Worm (Caenorhabditis elegans) whole organism, L4 larva: ENCODE data around the gene C54C6.11.

Experiments
- D1046.2 ChIP-seq: fragments of 200-800 bp; sonication (Bioruptor generic); IDR thresholded peaks from 2 replicates; pipeline ENCODE4 v1.3.6; 2022; ENCODE audit warnings: missing genetic modification characterization, missing compliant biosample characterization
- F26F4.8 ChIP-seq: fragments of 200-800 bp; sonication (Bioruptor generic); conservative IDR thresholded peaks from 2 replicates; pipeline ENCODE4 v1.3.6; 2022; ENCODE audit warnings: missing genetic modification characterization, missing compliant biosample characterization
- F37D6.2 ChIP-seq: sonication (generic microtip); optimal IDR thresholded peaks from 2 replicates; lab custom pipeline; 2016; ENCODE audit warnings: mild to moderate bottlenecking, missing genetic modification characterization, missing compliant biosample characterization
- T26A8.4 ChIP-seq: fragments of 200-800 bp; sonication (Bioruptor generic); IDR thresholded peaks from 2 replicates; pipeline ENCODE4 v1.3.6; 2022; ENCODE audit warnings: missing genetic modification characterization, missing compliant biosample characterization
- Y5F2A.4 ChIP-seq: fragments of 200-800 bp; sonication (Bioruptor generic); optimal IDR thresholded peaks from 2 replicates; lab custom pipeline; 2018; ENCODE audit warnings: mild to moderate bottlenecking, missing genetic modification characterization, missing compliant biosample characterization
- ceh-20 ChIP-seq: fragments of 200-800 bp; sonication (Bioruptor generic); IDR thresholded peaks from 2 replicates; pipeline ENCODE4 v1.3.6; 2022; ENCODE audit warnings: missing genetic modification reagents, missing genetic modification characterization, missing compliant biosample characterization
- ceh-28 ChIP-seq: fragments of 150-350 bp; optimal IDR thresholded peaks from 2 replicates; lab custom pipeline; 2014; ENCODE audit warnings: missing biosample characterization, missing genetic modification reagents, missing genetic modification characterization
- ceh-32 ChIP-seq: sonication (generic microtip); optimal IDR thresholded peaks from 2 replicates; lab custom pipeline; 2016; ENCODE audit warnings: mild to moderate bottlenecking, missing genetic modification characterization, missing compliant biosample characterization; ENCODE audit not compliant: poor library complexity
- ceh-44 ChIP-seq: fragments of 200-800 bp; sonication (Bioruptor generic); IDR thresholded peaks from 2 replicates; pipeline ENCODE4 v1.3.6; 2022; ENCODE audit warnings: missing genetic modification reagents, missing genetic modification characterization, missing compliant biosample characterization
- ctbp-1 ChIP-seq: fragments of 200-800 bp; sonication (Bioruptor generic); IDR thresholded peaks from 2 replicates; pipeline ENCODE4 v1.3.6; 2022; ENCODE audit warnings: missing genetic modification reagents, missing genetic modification characterization, missing compliant biosample characterization
- daf-16 ChIP-seq, 3 experiments: sonication (generic microtip); optimal IDR thresholded peaks; 2 replicates each; lab custom pipeline; 2016 to 2017; ENCODE audit warnings: missing genetic modification characterization in 3 of 3, missing genetic modification reagents in 3 of 3, mild to moderate bottlenecking in 2 of 3, missing compliant biosample characterization in 2 of 3, missing biosample characterization in 1 of 3, moderate library complexity in 1 of 3
- daf-8 ChIP-seq: fragments of 200-800 bp; sonication (Bioruptor generic); IDR thresholded peaks from 2 replicates; pipeline ENCODE4 v1.3.6; 2022; ENCODE audit warnings: missing genetic modification characterization, missing compliant biosample characterization
- dmd-6 ChIP-seq: fragments of 200-800 bp; sonication (Bioruptor generic); IDR thresholded peaks from 2 replicates; pipeline ENCODE4 v1.3.6; 2022; ENCODE audit warnings: missing genetic modification reagents, missing genetic modification characterization, missing compliant biosample characterization
- duxl-1 ChIP-seq: sonication (generic microtip); optimal IDR thresholded peaks from 2 replicates; lab custom pipeline; 2016; ENCODE audit warnings: mild to moderate bottlenecking, missing genetic modification characterization, moderate library complexity, missing compliant biosample characterization; ENCODE audit not compliant: poor library complexity
- dve-1 ChIP-seq: sonication (generic microtip); optimal IDR thresholded peaks from 2 replicates; lab custom pipeline; 2017; ENCODE audit warnings: antibody characterized with exemption, mild to moderate bottlenecking, missing genetic modification characterization, missing compliant biosample characterization; ENCODE audit not compliant: insufficient read depth
- hif-1 ChIP-seq, 2 experiments: sonication (generic microtip); optimal IDR thresholded peaks; 2 replicates each; lab custom pipeline; 2016 to 2017; ENCODE audit warnings: missing compliant biosample characterization in 2 of 2, missing genetic modification characterization in 2 of 2, missing genetic modification reagents in 2 of 2, missing genotype in 2 of 2, mild to moderate bottlenecking in 1 of 2
- hmg-1.1 ChIP-seq: fragments of 200-800 bp; sonication (Bioruptor generic); IDR thresholded peaks from 2 replicates; pipeline ENCODE4 v1.3.6; 2022; ENCODE audit warnings: missing genetic modification reagents, missing genetic modification characterization, missing compliant biosample characterization
- lin-1 ChIP-seq: fragments of 200-800 bp; sonication (Bioruptor generic); IDR thresholded peaks from 2 replicates; pipeline ENCODE4 v1.3.6; 2022; ENCODE audit warnings: missing genetic modification reagents, missing genetic modification characterization, missing compliant biosample characterization
- lin-15B ChIP-seq: fragments of 150-350 bp; sonication (generic microtip); optimal IDR thresholded peaks from 3 replicates; lab custom pipeline; 2014; ENCODE audit warnings: missing biosample characterization, missing genetic modification characterization
- lin-29 ChIP-seq: fragments of 200-800 bp; sonication (Bioruptor generic); IDR thresholded peaks from 2 replicates; pipeline ENCODE4 v1.3.6; 2022; ENCODE audit warnings: missing genetic modification reagents, missing genetic modification characterization, missing compliant biosample characterization
- lir-3 ChIP-seq: sonication (generic microtip); optimal IDR thresholded peaks from 2 replicates; lab custom pipeline; 2016; ENCODE audit warnings: mild to moderate bottlenecking, missing genetic modification characterization, missing compliant biosample characterization
- madf-5 ChIP-seq, 2 experiments: fragments of 200-800 bp; sonication (Bioruptor generic); IDR thresholded peaks; 2 replicates each; pipeline ENCODE4 v1.3.6; 2022; ENCODE audit warnings: missing compliant biosample characterization in 2 of 2, missing genetic modification characterization in 2 of 2
- madf-9 ChIP-seq: fragments of 200-800 bp; sonication (Bioruptor generic); conservative IDR thresholded peaks from 2 replicates; pipeline ENCODE4 v1.3.6; 2022; ENCODE audit warnings: missing genetic modification reagents, missing genetic modification characterization, missing compliant biosample characterization
- mdl-1 ChIP-seq, 2 experiments: fragments of 150-350 bp in 1 of 2; sonication (generic microtip) in 1 of 2; optimal IDR thresholded peaks; 2 replicates each; lab custom pipeline; 2014 to 2017; ENCODE audit warnings: missing biosample characterization in 2 of 2, missing genetic modification characterization in 2 of 2
- mdt-29 ChIP-seq: fragments of 200-800 bp; sonication (Bioruptor generic); IDR thresholded peaks from 2 replicates; pipeline ENCODE4 v1.3.6; 2022; ENCODE audit warnings: missing genetic modification reagents, missing genetic modification characterization, missing compliant biosample characterization
- mxl-2 ChIP-seq: fragments of 200-800 bp; sonication (Bioruptor generic); conservative IDR thresholded peaks from 2 replicates; pipeline ENCODE4 v1.3.6; 2022; ENCODE audit warnings: missing genetic modification reagents, missing genetic modification characterization, missing compliant biosample characterization
- mxl-3 ChIP-seq: fragments of 200-800 bp; sonication (Bioruptor generic); optimal IDR thresholded peaks from 2 replicates; lab custom pipeline; 2018; ENCODE audit warnings: mild to moderate bottlenecking, missing genetic modification characterization, missing compliant biosample characterization
- nhr-28 ChIP-seq: fragments of 150-350 bp; optimal IDR thresholded peaks from 2 replicates; lab custom pipeline; 2014; ENCODE audit warnings: missing biosample characterization, missing genetic modification characterization
- nhr-76 ChIP-seq: fragments of 150-350 bp; optimal IDR thresholded peaks from 2 replicates; lab custom pipeline; 2014; ENCODE audit warnings: missing biosample characterization, missing genetic modification characterization
- sdz-12 ChIP-seq: fragments of 200-800 bp; sonication (Bioruptor generic); optimal IDR thresholded peaks from 2 replicates; lab custom pipeline; 2018; ENCODE audit warnings: mild to moderate bottlenecking, missing genetic modification characterization, missing compliant biosample characterization
- set-16 ChIP-seq: fragments of 200-800 bp; sonication (Bioruptor generic); IDR thresholded peaks from 2 replicates; pipeline ENCODE4 v1.3.6; 2022; ENCODE audit warnings: missing genetic modification reagents, missing genetic modification characterization, missing compliant biosample characterization
- spr-3 ChIP-seq: fragments of 200-800 bp; sonication (Bioruptor generic); optimal IDR thresholded peaks from 2 replicates; lab custom pipeline; 2018; ENCODE audit warnings: mild to moderate bottlenecking, missing genetic modification characterization, missing compliant biosample characterization
- tra-1 ChIP-seq: fragments of 200-800 bp; sonication (Bioruptor generic); IDR thresholded peaks from 2 replicates; pipeline ENCODE4 v1.3.6; 2022; ENCODE audit warnings: missing genetic modification reagents, missing genetic modification characterization, missing compliant biosample characterization
- unc-62 ChIP-seq, 3 experiments: fragments of 150-350 bp in 1 of 3; sonication (generic microtip); optimal IDR thresholded peaks in 2 of 3; peaks in 1 of 3; 1 replicate in 1 of 3; 2 replicates in 2 of 3; lab custom pipeline; 2014 to 2017; ENCODE audit warnings: missing biosample characterization in 3 of 3, missing genetic modification characterization in 3 of 3, missing genetic modification reagents in 3 of 3, missing genotype in 1 of 3
- zip-11 ChIP-seq: fragments of 200-800 bp; sonication (Bioruptor generic); IDR thresholded peaks from 2 replicates; pipeline ENCODE4 v1.3.6; 2022; ENCODE audit warnings: missing genetic modification characterization, missing compliant biosample characterization
- ztf-11 ChIP-seq: fragments of 150-350 bp; optimal IDR thresholded peaks from 2 replicates; lab custom pipeline; 2014; ENCODE audit warnings: missing biosample characterization, missing genetic modification characterization

The C54C6.11 gene

DNA sequence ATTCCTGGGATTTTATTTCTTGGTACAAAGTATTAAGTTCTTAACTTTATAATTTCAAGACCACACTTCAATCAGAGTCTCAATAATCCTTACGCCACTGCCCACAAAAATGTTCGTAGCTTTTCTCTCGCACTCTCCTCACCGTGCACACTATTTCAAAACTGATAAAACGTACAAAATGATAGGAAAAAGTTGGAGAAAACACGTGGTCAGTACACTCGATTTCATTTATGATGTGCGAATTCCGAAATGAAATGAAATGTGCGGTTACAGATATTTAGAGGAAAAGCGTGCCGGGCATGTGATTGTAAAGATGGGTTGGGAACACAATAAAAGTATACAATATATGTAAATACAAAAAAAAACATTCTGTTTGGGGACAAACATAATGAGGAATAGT, 27.7 kb upstream of the C54C6.11 start (continued):
- TF ChIP-seq lin-15B (tag; lab: Kevin White, UChicago) (no peak), F37D6.2 (tag; lab: Kevin White, UChicago) (no peak), nhr-76 (tag; lab: Kevin White, UChicago) (no peak), F26F4.8 (GFP tag; lab: Robert Waterston, UW) (no peak), hmg-1.1 (no peak), tra-1 (GFP tag; lab: Robert Waterston, UW) (no peak), nhr-28 (tag; lab: Kevin White, UChicago) (peak; percentile 65), daf-16 (GFP tag; optimal IDR thresholded peaks at IDR 0.05; lab: Kevin White, UChicago) (no peak), daf-16 (tag; optimal IDR thresholded peaks at IDR 0.05; lab: Kevin White, UChicago) (peak; percentile 67), ctbp-1 (no peak), ceh-32 (tag; lab: Kevin White, UChicago) (no peak), mxl-2 (GFP tag; lab: Robert Waterston, UW) (0 out of 2 replicates have a peak, but pooled peaks have one; percentile 21), lir-3 (tag; lab: Kevin White, UChicago) (no peak), Y5F2A.4 (no peak), dve-1 (peak; percentile 85), duxl-1 (tag; lab: Kevin White, UChicago) (no peak)

DNA sequence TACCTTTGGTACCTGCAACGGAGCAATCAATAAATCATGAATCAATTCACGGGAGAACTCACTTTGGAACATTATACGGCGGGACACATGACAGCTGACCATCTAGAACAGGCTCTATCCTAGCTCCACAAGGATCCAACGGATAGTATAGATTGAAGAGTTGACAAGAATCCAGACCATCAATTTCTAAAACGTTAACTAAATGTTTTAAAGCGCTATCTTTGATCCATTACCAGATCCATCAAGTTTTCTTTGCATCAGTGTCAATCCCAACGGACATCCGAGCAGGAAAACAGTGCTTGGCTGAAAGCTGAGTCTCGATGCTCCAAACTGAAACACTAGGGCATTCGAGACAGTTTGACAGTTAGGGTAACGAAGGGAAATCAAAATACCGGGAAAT, 24.8 kb upstream of the C54C6.11 start:
- no peak for TF ChIP-seq sdz-12 (GFP tag; lab: Kevin White, UChicago)
- no peak for TF ChIP-seq ztf-11 (tag; lab: Kevin White, UChicago)
- no peak for TF ChIP-seq F26F4.8 (GFP tag; lab: Robert Waterston, UW)
- no peak for TF ChIP-seq ceh-28 (tag; lab: Kevin White, UChicago)
- no peak for TF ChIP-seq lin-29 (GFP tag; lab: Robert Waterston, UW)
- TF ChIP-seq unc-62 (GFP tag; optimal IDR thresholded peaks at IDR 0.05 in 1 of 2; lab: Kevin White, UChicago), result peak in 1 of 2 experiments; percentile 97
- TF ChIP-seq unc-62 (tag; optimal IDR thresholded peaks at IDR 0.05; lab: Kevin White, UChicago), result no peak
- no peak for TF ChIP-seq zip-11 (GFP tag; lab: Robert Waterston, UW)
- no peak for TF ChIP-seq ceh-20 (GFP tag; lab: Robert Waterston, UW)
- no peak for TF ChIP-seq T26A8.4 (GFP tag; lab: Robert Waterston, UW)

DNA sequence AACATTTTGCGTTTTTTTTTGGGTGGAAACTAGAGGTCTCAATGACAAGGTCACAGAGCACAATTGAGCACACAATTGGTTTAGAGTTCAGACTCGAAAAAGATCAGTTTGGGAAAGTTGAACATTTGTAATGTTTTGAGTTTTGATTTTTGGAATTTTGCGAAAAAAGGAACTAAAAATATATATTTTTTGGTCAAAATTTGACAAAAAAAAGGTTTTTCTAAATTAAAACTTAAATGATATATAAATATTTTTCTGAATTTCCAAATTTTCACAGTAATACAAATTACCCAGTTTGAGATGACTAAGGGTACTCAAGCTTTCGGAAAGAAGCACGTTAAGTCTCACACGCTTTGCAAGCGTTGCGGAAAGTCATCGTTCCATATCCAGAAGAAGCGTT, 19.8 kb upstream of the C54C6.11 start, which contains the start of gene rpl-37:
Gene rpl-37, plus strand, starts transcription at position 301 of the 400 bp plus-strand sequence.
- TF ChIP-seq mxl-3 (GFP tag; lab: Kevin White, UChicago), result no peak
- TF ChIP-seq set-16 (GFP tag; lab: Robert Waterston, UW), result no peak
- no peak for TF ChIP-seq daf-8 (GFP tag; lab: Robert Waterston, UW)
- no peak for TF ChIP-seq lin-1 (GFP tag; lab: Robert Waterston, UW)
- TF ChIP-seq ceh-44, result no peak
- no peak for TF ChIP-seq madf-9 (GFP tag; lab: Robert Waterston, UW)
- TF ChIP-seq hif-1 (tag; optimal IDR thresholded peaks at IDR 0.05; lab: Kevin White, UChicago), result no peak
- TF ChIP-seq madf-5 (GFP tag; IDR thresholded peaks at IDR 0.05; lab: Robert Waterston, UW), result no peak
- TF ChIP-seq dmd-6 (GFP tag; lab: Robert Waterston, UW), result no peak
- no peak for TF ChIP-seq mdl-1 (tag; optimal IDR thresholded peaks at IDR 0.05; lab: Kevin White, UChicago)
- TF ChIP-seq mdt-29 (GFP tag; lab: Robert Waterston, UW), result no peak
- no peak for TF ChIP-seq lir-3 (tag; lab: Kevin White, UChicago)
- no peak for TF ChIP-seq D1046.2 (GFP tag; lab: Robert Waterston, UW)
- TF ChIP-seq spr-3 (GFP tag; lab: Kevin White, UChicago), result no peak
- TF ChIP-seq, all 104 proteins: peak for 0
